Fruit fly (Drosophila melanogaster): ENCODE measurements around the gene CG33269.

DNA sequence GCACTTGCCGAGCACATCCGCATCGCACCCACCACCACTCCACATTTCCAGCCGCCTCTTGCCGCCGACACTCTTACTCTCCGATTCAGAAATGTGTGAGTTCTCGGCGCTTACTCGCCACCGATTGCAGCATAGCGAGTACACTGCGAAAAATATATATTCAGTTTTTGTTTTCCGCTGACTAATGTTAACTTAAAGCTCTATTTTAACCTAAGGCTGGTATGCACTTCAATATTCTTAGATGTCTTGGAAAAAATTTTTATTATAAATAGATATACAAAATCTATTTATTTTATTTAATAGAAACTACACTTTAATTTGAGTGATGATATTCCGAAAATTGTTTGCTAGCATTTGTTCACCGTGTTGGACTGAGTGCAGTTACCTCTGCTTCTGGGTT is 17.3 kb upstream of the CG33269 start:
- TF ChIP-seq dsf (GFP tag; optimal IDR thresholded peaks at IDR 0.05; ENCODE audit: borderline replicate concordance) (no peak), lola (GFP tag; optimal IDR thresholded peaks at IDR 0.05) (no peak), sage (GFP tag; optimal IDR thresholded peaks at IDR 0.05) (no peak), woc (GFP tag; optimal IDR thresholded peaks at IDR 0.05) (no peak), br (GFP tag; optimal IDR thresholded peaks at IDR 0.05) (no peak), h (GFP tag; optimal IDR thresholded peaks at IDR 0.05) (no peak), dl (GFP tag; optimal IDR thresholded peaks at IDR 0.05; ENCODE audit: insufficient read depth in 1 of 2, partially characterized antibody in 2 of 2) (no peak), sv (GFP tag; optimal IDR thresholded peaks at IDR 0.05) (no peak), foxo (GFP tag; optimal IDR thresholded peaks at IDR 0.05) (peak in 1 of 2 experiments; percentile 32), Jra (GFP tag; optimal IDR thresholded peaks at IDR 0.05) (no peak), rgr (GFP tag; optimal IDR thresholded peaks at IDR 0.05) (peak; percentile 3), Hr78 (GFP tag; optimal IDR thresholded peaks at IDR 0.05) (no peak), psq (GFP tag; optimal IDR thresholded peaks at IDR 0.05) (no peak)
